Fruit fly (Drosophila melanogaster) whole organism, embryonic: ENCODE measurements around the gene CG5644.
A peak's percentile ranks its signal among the peaks of the same experiment; 100 is the strongest.

ENCODE experiments used
- B-H2 ChIP-seq: fragments of 200-800 bp; sonication (Bioruptor generic); optimal IDR thresholded peaks from 2 replicates; lab custom pipeline; 2018; ENCODE audit warnings: missing biosample characterization, mild to moderate bottlenecking, missing genetic modification characterization
- Bdp1 ChIP-seq: fragments of 200-800 bp; sonication (Bioruptor generic); optimal IDR thresholded peaks from 3 replicates; lab custom pipeline; 2016; ENCODE audit warnings: missing biosample characterization, missing genetic modification characterization
- BtbVII ChIP-seq: fragments of 200-800 bp; sonication (Bioruptor generic); optimal IDR thresholded peaks from 3 replicates; lab custom pipeline; 2017; ENCODE audit warnings: missing biosample characterization, mild to moderate bottlenecking, missing genetic modification characterization
- CG10147 ChIP-seq: fragments of 200-800 bp; sonication (Bioruptor generic); optimal IDR thresholded peaks from 2 replicates; lab custom pipeline; 2019; ENCODE audit warnings: missing biosample characterization, mild to moderate bottlenecking, missing genetic modification characterization, moderate library complexity
- CG10274 ChIP-seq: fragments of 200-800 bp; sonication (Bioruptor generic); optimal IDR thresholded peaks from 3 replicates; lab custom pipeline; 2017; ENCODE audit warnings: missing biosample characterization, mild to moderate bottlenecking, missing genetic modification characterization
- CG11247 ChIP-seq: fragments of 200-800 bp; sonication (Bioruptor generic); IDR thresholded peaks from 2 replicates; pipeline ENCODE4 v1.3.6; 2022; ENCODE audit warnings: missing biosample characterization, missing genetic modification characterization
- CG11398 ChIP-seq: fragments of 200-800 bp; sonication (Bioruptor generic); optimal IDR thresholded peaks from 2 replicates; lab custom pipeline; 2016; ENCODE audit warnings: missing biosample characterization, missing genetic modification characterization
- CG11695 ChIP-seq: fragments of 200-800 bp; sonication (Bioruptor generic); IDR thresholded peaks from 3 replicates; pipeline ENCODE4 v1.3.6; 2022; ENCODE audit warnings: missing biosample characterization, missing genetic modification characterization
- CG12155 ChIP-seq: fragments of 200-800 bp; sonication (Bioruptor generic); optimal IDR thresholded peaks from 3 replicates; lab custom pipeline; 2016; ENCODE audit warnings: missing biosample characterization, missing genetic modification characterization
- CG12299 ChIP-seq: fragments of 200-800 bp; sonication (Bioruptor generic); optimal IDR thresholded peaks from 2 replicates; lab custom pipeline; 2018; ENCODE audit warnings: missing biosample characterization, mild to moderate bottlenecking, missing genetic modification characterization
- CG13424 ChIP-seq: fragments of 200-800 bp; sonication (Bioruptor generic); optimal IDR thresholded peaks from 2 replicates; lab custom pipeline; 2019; ENCODE audit warnings: missing biosample characterization, mild to moderate bottlenecking, missing genetic modification characterization, moderate library complexity
- CG15479 ChIP-seq: fragments of 200-800 bp; sonication (Bioruptor generic); optimal IDR thresholded peaks from 3 replicates; lab custom pipeline; 2019; ENCODE audit warnings: missing biosample characterization, mild to moderate bottlenecking, missing genetic modification characterization, moderate library complexity
- CG17612 ChIP-seq: fragments of 200-800 bp; sonication (Bioruptor generic); IDR thresholded peaks from 2 replicates; pipeline ENCODE4 v1.3.6; 2022; ENCODE audit warnings: missing biosample characterization, missing genetic modification characterization
- CG17829 ChIP-seq: fragments of 200-800 bp; optimal IDR thresholded peaks from 2 replicates; lab custom pipeline; 2019; ENCODE audit warnings: missing biosample characterization, mild to moderate bottlenecking, missing genetic modification characterization, moderate library complexity
- CG3281 ChIP-seq: fragments of 200-800 bp; sonication (Bioruptor generic); optimal IDR thresholded peaks from 3 replicates; lab custom pipeline; 2017; ENCODE audit warnings: missing biosample characterization, mild to moderate bottlenecking, missing genetic modification characterization
- CG3838 ChIP-seq: fragments of 200-800 bp; sonication (Bioruptor generic); optimal IDR thresholded peaks from 3 replicates; lab custom pipeline; 2016; ENCODE audit warnings: missing biosample characterization, missing genetic modification characterization
- CG6254 ChIP-seq: fragments of 200-800 bp; sonication (Bioruptor generic); optimal IDR thresholded peaks from 3 replicates; lab custom pipeline; 2017; ENCODE audit warnings: mild to moderate bottlenecking, missing biosample characterization, missing genetic modification reagents, missing genetic modification characterization
- CG6683 ChIP-seq: fragments of 200-800 bp; sonication (Bioruptor generic); optimal IDR thresholded peaks from 2 replicates; lab custom pipeline; 2017; ENCODE audit warnings: missing biosample characterization, mild to moderate bottlenecking, missing genetic modification characterization, missing genetic modification reagents
- CG6689 ChIP-seq: fragments of 200-800 bp; sonication (Bioruptor generic); IDR thresholded peaks from 2 replicates; pipeline ENCODE4 v1.3.6; 2022; ENCODE audit warnings: missing biosample characterization, missing genetic modification characterization
- CG7357 ChIP-seq: fragments of 200-800 bp; sonication (Bioruptor generic); IDR thresholded peaks from 3 replicates; pipeline ENCODE4 v1.3.6; 2022; ENCODE audit warnings: missing biosample characterization, missing genetic modification characterization
- CG7987 ChIP-seq: fragments of 200-800 bp; sonication (Bioruptor generic); optimal IDR thresholded peaks from 2 replicates; lab custom pipeline; 2018; ENCODE audit warnings: missing biosample characterization, mild to moderate bottlenecking, missing genetic modification characterization, moderate library complexity
- CG8388 ChIP-seq: fragments of 200-800 bp; sonication (Bioruptor generic); optimal IDR thresholded peaks from 2 replicates; lab custom pipeline; 2019; ENCODE audit warnings: missing biosample characterization, mild to moderate bottlenecking, missing genetic modification characterization, moderate library complexity
- CG9437 ChIP-seq: fragments of 200-800 bp; sonication (Bioruptor generic); optimal IDR thresholded peaks from 2 replicates; lab custom pipeline; 2018; ENCODE audit warnings: missing biosample characterization, mild to moderate bottlenecking, missing genetic modification characterization
- CG9727 ChIP-seq: fragments of 200-800 bp; sonication (Bioruptor generic); optimal IDR thresholded peaks from 3 replicates; lab custom pipeline; 2017; ENCODE audit warnings: missing biosample characterization, mild to moderate bottlenecking, missing genetic modification characterization
- Ets97D ChIP-seq: fragments of 200-800 bp; sonication (Bioruptor generic); optimal IDR thresholded peaks from 3 replicates; lab custom pipeline; 2016; ENCODE audit warnings: missing biosample characterization, missing genetic modification characterization
- Hey ChIP-seq: fragments of 200-800 bp; sonication (Bioruptor generic); optimal IDR thresholded peaks from 3 replicates; lab custom pipeline; 2018; ENCODE audit warnings: missing biosample characterization, mild to moderate bottlenecking, missing genetic modification characterization
- Hmx ChIP-seq: fragments of 200-800 bp; sonication (Bioruptor generic); optimal IDR thresholded peaks from 2 replicates; lab custom pipeline; 2016; ENCODE audit warnings: missing biosample characterization, missing genetic modification characterization
- Jarid2 ChIP-seq: fragments of 200-800 bp; sonication (Bioruptor generic); optimal IDR thresholded peaks from 3 replicates; lab custom pipeline; 2017; ENCODE audit warnings: mild to moderate bottlenecking, missing biosample characterization, missing genetic modification reagents, missing genetic modification characterization
- Mad ChIP-seq: fragments of 200-800 bp; sonication (Bioruptor generic); optimal IDR thresholded peaks from 2 replicates; lab custom pipeline; 2016; ENCODE audit warnings: missing biosample characterization, missing genetic modification characterization
- NC2α ChIP-seq: fragments of 200-800 bp; sonication (Bioruptor generic); optimal IDR thresholded peaks from 2 replicates; lab custom pipeline; 2016; ENCODE audit warnings: missing biosample characterization, missing genetic modification characterization
- Oaz ChIP-seq: fragments of 200-800 bp; sonication (Bioruptor generic); IDR thresholded peaks from 2 replicates; pipeline ENCODE4 v1.3.6; 2022; ENCODE audit warnings: missing biosample characterization, missing genetic modification characterization
- Oli ChIP-seq: fragments of 200-800 bp; sonication (Bioruptor generic); optimal IDR thresholded peaks from 2 replicates; lab custom pipeline; 2018; ENCODE audit warnings: missing biosample characterization, mild to moderate bottlenecking, missing genetic modification characterization, moderate library complexity
- Ptx1 ChIP-seq: fragments of 200-800 bp; sonication (Bioruptor generic); IDR thresholded peaks from 2 replicates; pipeline ENCODE4 v1.3.6; 2022; ENCODE audit warnings: missing biosample characterization, missing genetic modification characterization
- Rx ChIP-seq: fragments of 200-800 bp; sonication (Bioruptor generic); IDR thresholded peaks from 2 replicates; pipeline ENCODE4 v1.3.6; 2022; ENCODE audit warnings: missing biosample characterization, missing genetic modification characterization
- al ChIP-seq: fragments of 200-800 bp; sonication (Bioruptor generic); IDR thresholded peaks from 2 replicates; pipeline ENCODE4 v1.3.6; 2022; ENCODE audit warnings: missing biosample characterization, missing genetic modification characterization
- ato ChIP-seq: fragments of 200-800 bp; sonication (Bioruptor generic); IDR thresholded peaks from 2 replicates; pipeline ENCODE4 v1.3.6; 2022; ENCODE audit warnings: missing biosample characterization, missing genetic modification characterization; ENCODE audit not compliant: partially characterized antibody
- bsh ChIP-seq, 2 experiments: fragments of 200-800 bp; sonication (Bioruptor generic); optimal IDR thresholded peaks; 2 replicates each; lab custom pipeline; 2017 to 2018; ENCODE audit warnings: mild to moderate bottlenecking in 2 of 2, missing biosample characterization in 2 of 2, missing genetic modification characterization in 2 of 2, moderate library complexity in 1 of 2
- disco-r ChIP-seq: fragments of 200-800 bp; sonication (Bioruptor generic); optimal IDR thresholded peaks from 2 replicates; lab custom pipeline; 2016; ENCODE audit warnings: missing biosample characterization, missing genetic modification characterization
- dm ChIP-seq: fragments of 200-800 bp; sonication (Bioruptor generic); optimal IDR thresholded peaks from 3 replicates; lab custom pipeline; 2016; ENCODE audit warnings: missing biosample characterization, missing genetic modification characterization
- eve ChIP-seq, 2 experiments: fragments of >200 bp; optimal IDR thresholded peaks; 2 replicates each; lab custom pipeline; 2017; ENCODE audit warnings: missing biosample characterization in 2 of 2, missing genetic modification characterization in 2 of 2
- exex ChIP-seq: fragments of 200-800 bp; sonication (Bioruptor generic); optimal IDR thresholded peaks from 4 replicates; lab custom pipeline; 2018; ENCODE audit warnings: missing biosample characterization, mild to moderate bottlenecking, missing genetic modification characterization, moderate library complexity
- gem ChIP-seq: fragments of 200-800 bp; sonication (Bioruptor generic); optimal IDR thresholded peaks from 2 replicates; lab custom pipeline; 2019; ENCODE audit warnings: missing biosample characterization, mild to moderate bottlenecking, missing genetic modification characterization, moderate library complexity
- hth ChIP-seq: fragments of >200 bp; optimal IDR thresholded peaks from 2 replicates; lab custom pipeline; 2017; ENCODE audit warnings: inconsistent platforms
- nerfin-1 ChIP-seq: fragments of 200-800 bp; sonication (Bioruptor generic); optimal IDR thresholded peaks from 3 replicates; lab custom pipeline; 2019; ENCODE audit warnings: missing biosample characterization, mild to moderate bottlenecking, missing genetic modification characterization, moderate library complexity
- nerfin-2 ChIP-seq: fragments of 200-800 bp; sonication (Bioruptor generic); IDR thresholded peaks from 2 replicates; pipeline ENCODE4 v1.3.6; 2022; ENCODE audit warnings: missing biosample characterization, missing genetic modification characterization; ENCODE audit not compliant: partially characterized antibody
- odd ChIP-seq: fragments of 200-800 bp; sonication (Bioruptor generic); optimal IDR thresholded peaks from 2 replicates; lab custom pipeline; 2017; ENCODE audit warnings: missing biosample characterization, mild to moderate bottlenecking, missing genetic modification characterization
- sens ChIP-seq: fragments of 200-800 bp; sonication (Bioruptor generic); peaks from one replicate; lab custom pipeline; 2016; ENCODE audit warnings: missing biosample characterization, missing genetic modification characterization
- shn ChIP-seq: fragments of 200-800 bp; sonication (Bioruptor generic); optimal IDR thresholded peaks from 3 replicates; lab custom pipeline; 2016; ENCODE audit warnings: missing biosample characterization, missing genetic modification characterization
- tgo ChIP-seq: fragments of 200-800 bp; sonication (Bioruptor generic); IDR thresholded peaks from 3 replicates; pipeline ENCODE4 v1.3.6; 2022; ENCODE audit warnings: missing biosample characterization, missing genetic modification characterization
- tll ChIP-seq, 2 experiments: fragments of 200-800 bp in 1 of 2; fragments of >200 bp in 1 of 2; sonication (Bioruptor generic) in 1 of 2; optimal IDR thresholded peaks; 2 replicates each; lab custom pipeline; 2017 to 2019; ENCODE audit warnings: missing biosample characterization in 2 of 2, missing genetic modification characterization in 2 of 2, mild to moderate bottlenecking in 1 of 2, moderate library complexity in 1 of 2

The CG5644 gene

dm6 chr3L:8996173-8996767 is 16.6 kb upstream of the CG5644 start (continued):
- TF ChIP-seq CG12299 (tag; lab: Kevin White, UChicago): no peak
- peak; percentile 31 for TF ChIP-seq Ets97D (GFP tag; lab: Kevin White, UChicago)
- no peak for TF ChIP-seq hth
- TF ChIP-seq CG13424: peak; percentile 60
- TF ChIP-seq CG12155: peak; percentile 43
- TF ChIP-seq tgo (GFP tag; lab: Robert Waterston, UW): peak; percentile 61; the same call in 2 of the 3 replicates
- peak; percentile 59 for TF ChIP-seq CG9727
- peak; percentile 48; the same call in 1 of the 3 replicates for TF ChIP-seq CG7357 (GFP tag; lab: Robert Waterston, UW)
- peak in 1 of 2 experiments; percentile 79 for TF ChIP-seq bsh (GFP tag; optimal IDR thresholded peaks at IDR 0.05; lab: Kevin White, UChicago)
- no peak for TF ChIP-seq disco-r (GFP tag; lab: Kevin White, UChicago)
- no peak for TF ChIP-seq ato (GFP tag; lab: Robert Waterston, UW)
- TF ChIP-seq odd (GFP tag; lab: Kevin White, UChicago): no peak
- TF ChIP-seq CG10147 (GFP tag; lab: Kevin White, UChicago): no peak
- TF ChIP-seq Oli: peak; percentile 65
- no peak for TF ChIP-seq eve (GFP tag; optimal IDR thresholded peaks at IDR 0.05; lab: Kevin White, UChicago)
- no peak for TF ChIP-seq gem
- TF ChIP-seq Mad (GFP tag; lab: Kevin White, UChicago): peak; percentile 7
- TF ChIP-seq CG6689 (GFP tag; lab: Robert Waterston, UW): peak; percentile 70
- no peak for TF ChIP-seq exex (tag; lab: Kevin White, UChicago)
- no peak for TF ChIP-seq CG8388 (GFP tag; lab: Kevin White, UChicago)
- TF ChIP-seq Oaz (GFP tag; lab: Robert Waterston, UW): no peak
- 0 out of 3 replicates have a peak, but pooled peaks have one; percentile 35 for TF ChIP-seq CG11695 (GFP tag; lab: Robert Waterston, UW)
- TF ChIP-seq CG17829 (tag; lab: Kevin White, UChicago): peak; percentile 68
- TF ChIP-seq CG11247 (GFP tag; lab: Robert Waterston, UW): peak; percentile 49; the same call in 1 of the 2 replicates
- no peak for TF ChIP-seq CG11398
- TF ChIP-seq CG6254 (GFP tag; lab: Kevin White, UChicago): peak; percentile 61
- TF ChIP-seq B-H2 (GFP tag; lab: Kevin White, UChicago): no peak
- TF ChIP-seq Rx (GFP tag; lab: Robert Waterston, UW): peak; percentile 64
- no peak for TF ChIP-seq CG6683 (GFP tag; lab: Kevin White, UChicago)
- no peak for TF ChIP-seq CG3281 (GFP tag; lab: Kevin White, UChicago)
- no peak for TF ChIP-seq Bdp1
- peak; percentile 69 for TF ChIP-seq Ptx1 (GFP tag; lab: Robert Waterston, UW)
- TF ChIP-seq nerfin-1 (tag; lab: Kevin White, UChicago): peak; percentile 35
- TF ChIP-seq NC2α: no peak
- no peak for TF ChIP-seq CG10274 (GFP tag; lab: Kevin White, UChicago)
- TF ChIP-seq BtbVII (GFP tag; lab: Kevin White, UChicago): no peak
- TF ChIP-seq Hey (tag; lab: Kevin White, UChicago): no peak
- peak; percentile 10 for TF ChIP-seq dm
- no peak for TF ChIP-seq CG7987 (GFP tag; lab: Kevin White, UChicago)
- TF ChIP-seq CG17612 (GFP tag; lab: Robert Waterston, UW): peak; percentile 75
- peak; percentile 47; the same call in 1 of the 2 replicates for TF ChIP-seq al (GFP tag; lab: Robert Waterston, UW)
- no peak for TF ChIP-seq Jarid2 (GFP tag; lab: Kevin White, UChicago)
- TF ChIP-seq CG9437: peak; percentile 13
- TF ChIP-seq nerfin-2: no peak
- no peak for TF ChIP-seq shn
- no peak for TF ChIP-seq Hmx
- no peak for TF ChIP-seq CG15479 (GFP tag; lab: Kevin White, UChicago)
- TF ChIP-seq tll (GFP tag; optimal IDR thresholded peaks at IDR 0.05; lab: Kevin White, UChicago): no peak
- TF ChIP-seq CG3838 (GFP tag; lab: Kevin White, UChicago): no peak
- peak; percentile 93 for TF ChIP-seq sens (GFP tag; lab: Kevin White, UChicago)
